Fruit fly (Drosophila melanogaster) whole organism, wandering third instar larva: ENCODE results near the gene CG33947.

Source experiments
- CG32264 ChIP-seq: fragments of 200-800 bp; sonication (Bioruptor generic); optimal IDR thresholded peaks from 2 replicates; lab custom pipeline; 2016; ENCODE audit warnings: missing biosample characterization, missing genetic modification characterization
- Dif ChIP-seq: fragments of 200-275, 200-300 bp; sonication (Bioruptor generic); optimal IDR thresholded peaks from 2 replicates; lab custom pipeline; 2018; ENCODE audit warnings: missing biosample characterization, missing genetic modification characterization; ENCODE audit not compliant: partially characterized antibody
- OdsH ChIP-seq: fragments of 200-800 bp; sonication (Bioruptor generic); optimal IDR thresholded peaks from 2 replicates; lab custom pipeline; 2016; ENCODE audit warnings: missing biosample characterization, mild to moderate bottlenecking, missing genetic modification characterization
- br ChIP-seq: fragments of 200-800 bp; sonication (Bioruptor generic); optimal IDR thresholded peaks from 2 replicates; lab custom pipeline; 2016; ENCODE audit warnings: missing biosample characterization, missing genetic modification characterization
- brk ChIP-seq: fragments of 200-800 bp; sonication (Bioruptor generic); optimal IDR thresholded peaks from 2 replicates; lab custom pipeline; 2016; ENCODE audit warnings: missing biosample characterization, mild to moderate bottlenecking, missing genetic modification characterization
- pan ChIP-seq: fragments of >200 bp; optimal IDR thresholded peaks from 2 replicates; lab custom pipeline; 2017

dm6 chr3L:11051271-11051670, 45.0 kb upstream of the CG33947 start, which contains the start of gene CG43693:
- no peak for TF ChIP-seq br (GFP tag; lab: Kevin White, UChicago)
- no peak for TF ChIP-seq Dif (GFP tag; lab: Kevin White, UChicago)
- TF ChIP-seq pan (lab: Kevin White, UChicago): no peak
- no peak for TF ChIP-seq CG32264
- TF ChIP-seq brk (GFP tag; lab: Kevin White, UChicago): no peak
- no peak for TF ChIP-seq OdsH (GFP tag; lab: Kevin White, UChicago)
